Fruit fly (Drosophila melanogaster) whole organism, embryonic: ENCODE measurements around the gene Nup37.
A peak's percentile ranks its signal among the peaks of the same experiment; 100 is the strongest.

Experiments
- Atf3 ChIP-seq: fragments of 200-800 bp; sonication (Bioruptor generic); optimal IDR thresholded peaks from 3 replicates; lab custom pipeline; 2016; ENCODE audit warnings: missing biosample characterization, missing genetic modification characterization
- Blimp-1 ChIP-seq: fragments of 200-800 bp; sonication (Bioruptor generic); optimal IDR thresholded peaks from 3 replicates; lab custom pipeline; 2018; ENCODE audit warnings: missing biosample characterization, missing genetic modification characterization, mild to moderate bottlenecking, moderate library complexity, missing genetic modification reagents
- CG10321 ChIP-seq: fragments of 200-800 bp; sonication (Bioruptor generic); IDR thresholded peaks from 2 replicates; pipeline ENCODE4 v1.3.6; 2022; ENCODE audit warnings: missing biosample characterization, missing genetic modification characterization
- CG10543 ChIP-seq: fragments of 200-800 bp; sonication (Bioruptor generic); optimal IDR thresholded peaks from 3 replicates; lab custom pipeline; 2017; ENCODE audit warnings: missing biosample characterization, mild to moderate bottlenecking, missing genetic modification characterization, moderate library complexity
- CG11560 ChIP-seq: fragments of 200-800 bp; sonication (Bioruptor generic); IDR thresholded peaks from 3 replicates; pipeline ENCODE4 v1.3.6; 2022; ENCODE audit warnings: missing biosample characterization, missing genetic modification characterization
- CG13123 ChIP-seq: fragments of 200-800 bp; sonication (Bioruptor generic); optimal IDR thresholded peaks from 2 replicates; lab custom pipeline; 2016; ENCODE audit warnings: missing biosample characterization, missing genetic modification characterization
- CG14860 ChIP-seq: fragments of 200-800 bp; sonication (Bioruptor generic); IDR thresholded peaks from 3 replicates; pipeline ENCODE4 v1.3.6; 2022; ENCODE audit warnings: missing biosample characterization, missing genetic modification characterization; ENCODE audit not compliant: partially characterized antibody
- CG15073 ChIP-seq: fragments of 200-800 bp; sonication (Bioruptor generic); optimal IDR thresholded peaks from 2 replicates; lab custom pipeline; 2016; ENCODE audit warnings: missing biosample characterization, missing genetic modification characterization
- CG15479 ChIP-seq: fragments of 200-800 bp; sonication (Bioruptor generic); optimal IDR thresholded peaks from 3 replicates; lab custom pipeline; 2019; ENCODE audit warnings: missing biosample characterization, mild to moderate bottlenecking, missing genetic modification characterization, moderate library complexity
- CG15601 ChIP-seq: fragments of 200-800 bp; sonication (Bioruptor generic); optimal IDR thresholded peaks from 3 replicates; lab custom pipeline; 2019; ENCODE audit warnings: missing biosample characterization, mild to moderate bottlenecking, missing genetic modification characterization, moderate library complexity
- CG2712 ChIP-seq: fragments of 200-800 bp; optimal IDR thresholded peaks from 3 replicates; lab custom pipeline; 2019; ENCODE audit warnings: missing biosample characterization, mild to moderate bottlenecking, missing genetic modification characterization, moderate library complexity
- CG2875 ChIP-seq: fragments of 200-800 bp; sonication (Bioruptor generic); optimal IDR thresholded peaks from 2 replicates; lab custom pipeline; 2017; ENCODE audit warnings: missing biosample characterization, mild to moderate bottlenecking, missing genetic modification characterization, missing genetic modification reagents
- CG4707 ChIP-seq: fragments of 200-800 bp; sonication (Bioruptor generic); optimal IDR thresholded peaks from 2 replicates; lab custom pipeline; 2018; ENCODE audit warnings: missing biosample characterization, mild to moderate bottlenecking, missing genetic modification characterization, moderate library complexity
- CG8281 ChIP-seq: fragments of 200-800 bp; sonication (Bioruptor generic); optimal IDR thresholded peaks from 2 replicates; lab custom pipeline; 2018; ENCODE audit warnings: missing biosample characterization, mild to moderate bottlenecking, missing genetic modification characterization, moderate library complexity
- CG9609 ChIP-seq: fragments of 200-800 bp; sonication (Bioruptor generic); optimal IDR thresholded peaks from 3 replicates; lab custom pipeline; 2016; ENCODE audit warnings: missing biosample characterization, missing genetic modification characterization
- CG9876 ChIP-seq: fragments of 200-800 bp; sonication (Bioruptor generic); optimal IDR thresholded peaks from 2 replicates; lab custom pipeline; 2016; ENCODE audit warnings: missing biosample characterization, missing genetic modification characterization
- CTCF ChIP-seq: fragments of 200-800 bp; sonication (Bioruptor generic); optimal IDR thresholded peaks from 2 replicates; lab custom pipeline; 2017; ENCODE audit warnings: missing biosample characterization, mild to moderate bottlenecking, missing genetic modification characterization, moderate library complexity
- CoRest ChIP-seq: fragments of 200-800 bp; sonication (Bioruptor generic); optimal IDR thresholded peaks from 3 replicates; lab custom pipeline; 2018; ENCODE audit warnings: missing biosample characterization, mild to moderate bottlenecking, missing genetic modification characterization, moderate library complexity
- Dek ChIP-seq: fragments of 200-800 bp; sonication (Bioruptor generic); optimal IDR thresholded peaks from 3 replicates; lab custom pipeline; 2019; ENCODE audit warnings: missing biosample characterization, mild to moderate bottlenecking, missing genetic modification characterization, moderate library complexity
- H2.0 ChIP-seq: fragments of 200-800 bp; sonication (Bioruptor generic); IDR thresholded peaks from 2 replicates; pipeline ENCODE4 v1.3.6; 2022; ENCODE audit warnings: missing biosample characterization, missing genetic modification characterization
- Hsf ChIP-seq: fragments of 200-800 bp; sonication (Bioruptor generic); optimal IDR thresholded peaks from 3 replicates; lab custom pipeline; 2016; ENCODE audit warnings: missing biosample characterization, missing genetic modification characterization
- Med ChIP-seq: fragments of 200-800 bp; sonication (Bioruptor generic); peaks from one replicate; lab custom pipeline; 2016; ENCODE audit warnings: missing biosample characterization, missing genetic modification characterization, mild to moderate bottlenecking, inconsistent platforms, moderate library complexity
- Mes4 ChIP-seq: fragments of 200-800 bp; sonication (Bioruptor generic); optimal IDR thresholded peaks from 2 replicates; lab custom pipeline; 2016; ENCODE audit warnings: missing biosample characterization, missing genetic modification characterization
- Six4 ChIP-seq: fragments of 200-800 bp; sonication (Bioruptor generic); optimal IDR thresholded peaks from 2 replicates; lab custom pipeline; 2016; ENCODE audit warnings: missing biosample characterization, missing genetic modification characterization
- Sox100B ChIP-seq: fragments of 200-800 bp; sonication (Bioruptor generic); optimal IDR thresholded peaks from 3 replicates; lab custom pipeline; 2018; ENCODE audit warnings: missing biosample characterization, mild to moderate bottlenecking, missing genetic modification characterization
- Usf ChIP-seq: fragments of 200-800 bp; sonication (Bioruptor generic); optimal IDR thresholded peaks from 2 replicates; lab custom pipeline; 2017; ENCODE audit warnings: missing genotype, missing biosample characterization, missing genetic modification characterization
- YL-1 ChIP-seq: fragments of 200-800 bp; sonication (Bioruptor generic); optimal IDR thresholded peaks from 3 replicates; lab custom pipeline; 2017; ENCODE audit warnings: missing biosample characterization, mild to moderate bottlenecking, missing genetic modification characterization
- aop ChIP-seq: fragments of 200-800 bp; sonication (Bioruptor generic); IDR thresholded peaks from 2 replicates; pipeline ENCODE4 v1.3.6; 2022; ENCODE audit warnings: missing biosample characterization, missing genetic modification characterization
- ara ChIP-seq: fragments of 200-800 bp; sonication (Bioruptor generic); IDR thresholded peaks from 2 replicates; pipeline ENCODE4 v1.3.6; 2022; ENCODE audit warnings: missing biosample characterization, missing genetic modification characterization
- cg ChIP-seq: fragments of 200-800 bp; sonication (Bioruptor generic); optimal IDR thresholded peaks from 3 replicates; lab custom pipeline; 2019; ENCODE audit warnings: missing biosample characterization, mild to moderate bottlenecking, missing genetic modification characterization, moderate library complexity
- chinmo ChIP-seq: fragments of 200-800 bp; sonication (Bioruptor generic); IDR thresholded peaks from 4 replicates; pipeline ENCODE4 v1.3.6; 2022; ENCODE audit warnings: missing biosample characterization, missing genetic modification characterization; ENCODE audit not compliant: partially characterized antibody
- chn ChIP-seq: fragments of 200-800 bp; sonication (Bioruptor generic); optimal IDR thresholded peaks from 2 replicates; lab custom pipeline; 2016; ENCODE audit warnings: missing biosample characterization, missing genetic modification characterization
- croc ChIP-seq: fragments of 200-800 bp; sonication (Bioruptor generic); conservative IDR thresholded peaks from 3 replicates; pipeline ENCODE4 v1.3.6; 2022; ENCODE audit warnings: missing biosample characterization, missing genetic modification characterization
- disco-r ChIP-seq: fragments of 200-800 bp; sonication (Bioruptor generic); optimal IDR thresholded peaks from 2 replicates; lab custom pipeline; 2016; ENCODE audit warnings: missing biosample characterization, missing genetic modification characterization
- exex ChIP-seq: fragments of 200-800 bp; sonication (Bioruptor generic); optimal IDR thresholded peaks from 4 replicates; lab custom pipeline; 2018; ENCODE audit warnings: missing biosample characterization, mild to moderate bottlenecking, missing genetic modification characterization, moderate library complexity
- fd102C ChIP-seq: fragments of 200-800 bp; sonication (Bioruptor generic); optimal IDR thresholded peaks from 2 replicates; lab custom pipeline; 2018; ENCODE audit warnings: missing biosample characterization, mild to moderate bottlenecking, missing genetic modification characterization, moderate library complexity
- fru ChIP-seq: fragments of >200 bp; optimal IDR thresholded peaks from 2 replicates; lab custom pipeline; 2017
- gem ChIP-seq: fragments of 200-800 bp; sonication (Bioruptor generic); optimal IDR thresholded peaks from 2 replicates; lab custom pipeline; 2019; ENCODE audit warnings: missing biosample characterization, mild to moderate bottlenecking, missing genetic modification characterization, moderate library complexity
- grn ChIP-seq: fragments of 200-800 bp; sonication (Bioruptor generic); optimal IDR thresholded peaks from 3 replicates; lab custom pipeline; 2017; ENCODE audit warnings: missing biosample characterization, missing genetic modification characterization
- gsb-n ChIP-seq: fragments of 200-800 bp; sonication (Bioruptor generic); optimal IDR thresholded peaks from 3 replicates; lab custom pipeline; 2018; ENCODE audit warnings: missing biosample characterization, mild to moderate bottlenecking, missing genetic modification characterization
- jumu ChIP-seq: fragments of 200-800 bp; sonication (Bioruptor generic); optimal IDR thresholded peaks from 3 replicates; lab custom pipeline; 2016; ENCODE audit warnings: missing biosample characterization, missing genetic modification characterization
- knrl ChIP-seq: fragments of 200-800 bp; sonication (Bioruptor generic); IDR thresholded peaks from 3 replicates; pipeline ENCODE4 v1.3.6; 2022; ENCODE audit warnings: missing biosample characterization, missing genetic modification characterization; ENCODE audit not compliant: partially characterized antibody
- luna ChIP-seq: fragments of 200-800 bp; sonication (Bioruptor generic); optimal IDR thresholded peaks from 2 replicates; lab custom pipeline; 2016; ENCODE audit warnings: missing biosample characterization, missing genetic modification characterization
- oc ChIP-seq: fragments of 200-800 bp; sonication (Bioruptor generic); optimal IDR thresholded peaks from 2 replicates; lab custom pipeline; 2018; ENCODE audit warnings: missing biosample characterization, mild to moderate bottlenecking, missing genetic modification characterization, moderate library complexity
- pan ChIP-seq, 4 experiments: fragments of >200 bp in 3 of 4; fragments of 200-800 bp in 1 of 4; sonication (Bioruptor generic) in 1 of 4; optimal IDR thresholded peaks in 3 of 4; IDR thresholded peaks in 1 of 4; 2 replicates each; pipeline versions ENCODE4 v1.3.6 to Lab custom; 2017 to 2022; ENCODE audit warnings: missing biosample characterization in 2 of 4, missing genetic modification characterization in 2 of 4, mixed read lengths in 1 of 4
- pfk ChIP-seq: fragments of 200-800 bp; sonication (Bioruptor generic); optimal IDR thresholded peaks from 2 replicates; lab custom pipeline; 2018; ENCODE audit warnings: missing biosample characterization, mild to moderate bottlenecking, missing genetic modification characterization, moderate library complexity
- sc ChIP-seq, 3 experiments: fragments of >200 bp in 2 of 3; fragments of 200-800 bp in 1 of 3; sonication (Bioruptor generic) in 1 of 3; optimal IDR thresholded peaks; 2 replicates in 2 of 3; 3 replicates in 1 of 3; lab custom pipeline; 2017; ENCODE audit warnings: mild to moderate bottlenecking in 1 of 3, missing biosample characterization in 1 of 3, missing genetic modification characterization in 1 of 3, missing genetic modification reagents in 1 of 3
- sima ChIP-seq: fragments of 200-800 bp; sonication (Bioruptor generic); optimal IDR thresholded peaks from 2 replicates; lab custom pipeline; 2016; ENCODE audit warnings: missing biosample characterization, missing genetic modification characterization
- zfh1 ChIP-seq: fragments of 200-800 bp; sonication (Bioruptor generic); IDR thresholded peaks from 3 replicates; pipeline ENCODE4 v1.3.6; 2022; ENCODE audit warnings: missing biosample characterization, missing genetic modification characterization

The Nup37 gene

DNA sequence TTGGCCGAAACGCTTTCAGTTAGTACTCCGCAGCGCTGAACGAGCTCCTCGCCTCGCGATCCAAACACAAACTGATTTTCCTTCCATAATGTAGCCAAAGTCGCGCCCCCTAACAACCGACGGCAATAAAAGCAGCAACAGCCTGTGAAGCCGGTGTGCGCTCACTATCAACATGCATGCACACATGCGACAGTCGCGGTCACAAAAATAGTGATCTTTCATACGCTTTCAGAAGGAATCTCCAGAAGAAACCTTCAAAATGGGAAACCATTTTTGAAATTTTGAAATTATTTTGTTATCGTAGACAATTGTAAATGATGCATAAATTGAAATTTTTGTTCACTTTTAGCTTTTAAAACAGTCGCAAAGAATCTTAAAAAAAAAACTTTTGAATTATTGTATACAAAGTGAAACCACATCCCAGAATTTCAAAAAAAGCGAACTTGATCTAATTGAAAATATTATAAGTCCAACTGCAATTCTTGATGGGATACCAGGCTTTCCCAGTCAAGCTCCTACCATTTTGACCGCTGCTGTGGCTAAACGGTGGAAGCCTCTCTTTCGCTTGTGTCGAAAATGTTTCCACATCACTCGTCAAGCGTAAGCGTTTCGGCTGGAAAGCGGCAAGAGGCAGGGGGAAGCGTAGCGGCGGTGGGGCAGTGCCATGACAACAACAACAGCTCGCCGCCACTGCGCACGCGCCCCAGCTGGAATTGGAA is 15.0 kb upstream of the Nup37 start, which contains the start of gene Cad96Cb (continued):
- TF ChIP-seq croc (peak; percentile 74), CG15073 (GFP tag; lab: Kevin White, UChicago) (peak; percentile 20), luna (no peak), Mes4 (GFP tag; lab: Kevin White, UChicago) (peak; percentile 85), zfh1 (GFP tag; lab: Robert Waterston, UW) (peak; percentile 44; the same call in 1 of the 3 replicates), Dek (peak; percentile 46), gem (tag; lab: Kevin White, UChicago) (peak; percentile 90), exex (tag; lab: Kevin White, UChicago) (no peak), CG9609 (GFP tag; lab: Kevin White, UChicago) (peak; percentile 75), CG15479 (no peak), Six4 (GFP tag; lab: Kevin White, UChicago) (peak; percentile 78), CG10543 (GFP tag; lab: Kevin White, UChicago) (no peak), knrl (GFP tag; lab: Robert Waterston, UW) (no peak), fru (lab: Kevin White, UChicago) (no peak), CG11560 (tag; lab: Robert Waterston, UW) (no peak), H2.0 (GFP tag; lab: Robert Waterston, UW) (peak; percentile 38; the same call in 1 of the 2 replicates), pan (optimal IDR thresholded peaks at IDR 0.05; lab: Kevin White, UChicago) (no peak), pan (GFP tag; optimal IDR thresholded peaks at IDR 0.05 in 1 of 2, IDR thresholded peaks at IDR 0.05 in 1 of 2) (peak in 1 of 2 experiments; percentile 66), Med (GFP tag; lab: Kevin White, UChicago) (peak; percentile 93), sima (GFP tag; lab: Kevin White, UChicago) (peak; percentile 30), sc (optimal IDR thresholded peaks at IDR 0.05; lab: Kevin White, UChicago) (no peak), sc (GFP tag; optimal IDR thresholded peaks at IDR 0.05; lab: Kevin White, UChicago) (peak; percentile 87), gsb-n (tag; lab: Kevin White, UChicago) (peak; percentile 86), oc (tag; lab: Kevin White, UChicago) (peak; percentile 34), Sox100B (GFP tag; lab: Kevin White, UChicago) (peak; percentile 96), fd102C (GFP tag; lab: Kevin White, UChicago) (no peak), disco-r (peak; percentile 73), aop (GFP tag; lab: Robert Waterston, UW) (no peak), CTCF (GFP tag; lab: Kevin White, UChicago) (peak; percentile 19), CG13123 (GFP tag; lab: Kevin White, UChicago) (peak; percentile 7), chinmo (GFP tag; lab: Robert Waterston, UW) (no peak), CG10321 (GFP tag; lab: Robert Waterston, UW) (no peak), Usf (GFP tag; lab: Kevin White, UChicago) (peak; percentile 56), CoRest (tag; lab: Kevin White, UChicago) (peak; percentile 90), chn (GFP tag; lab: Kevin White, UChicago) (peak; percentile 65), CG2875 (GFP tag; lab: Kevin White, UChicago) (peak; percentile 87), Blimp-1 (GFP tag; lab: Kevin White, UChicago) (peak; percentile 83), CG15601 (tag; lab: Kevin White, UChicago) (peak; percentile 88), cg (GFP tag; lab: Kevin White, UChicago) (no peak), jumu (GFP tag; lab: Kevin White, UChicago) (peak; percentile 76), CG2712 (tag; lab: Kevin White, UChicago) (peak; percentile 91), CG4707 (GFP tag; lab: Kevin White, UChicago) (peak; percentile 48), CG9876 (GFP tag; lab: Kevin White, UChicago) (peak; percentile 27), grn (peak; percentile 0), CG14860 (GFP tag; lab: Robert Waterston, UW) (no peak), Atf3 (GFP tag; lab: Kevin White, UChicago) (peak; percentile 80), CG8281 (tag; lab: Kevin White, UChicago) (peak; percentile 68), YL-1 (peak; percentile 9), Hsf (peak; percentile 81), pfk (no peak), ara (peak; percentile 65; the same call in 1 of the 2 replicates)
